Worm (Caenorhabditis elegans): ENCODE data around the gene F19G12.4.

Gene F19G12.4

DNA sequence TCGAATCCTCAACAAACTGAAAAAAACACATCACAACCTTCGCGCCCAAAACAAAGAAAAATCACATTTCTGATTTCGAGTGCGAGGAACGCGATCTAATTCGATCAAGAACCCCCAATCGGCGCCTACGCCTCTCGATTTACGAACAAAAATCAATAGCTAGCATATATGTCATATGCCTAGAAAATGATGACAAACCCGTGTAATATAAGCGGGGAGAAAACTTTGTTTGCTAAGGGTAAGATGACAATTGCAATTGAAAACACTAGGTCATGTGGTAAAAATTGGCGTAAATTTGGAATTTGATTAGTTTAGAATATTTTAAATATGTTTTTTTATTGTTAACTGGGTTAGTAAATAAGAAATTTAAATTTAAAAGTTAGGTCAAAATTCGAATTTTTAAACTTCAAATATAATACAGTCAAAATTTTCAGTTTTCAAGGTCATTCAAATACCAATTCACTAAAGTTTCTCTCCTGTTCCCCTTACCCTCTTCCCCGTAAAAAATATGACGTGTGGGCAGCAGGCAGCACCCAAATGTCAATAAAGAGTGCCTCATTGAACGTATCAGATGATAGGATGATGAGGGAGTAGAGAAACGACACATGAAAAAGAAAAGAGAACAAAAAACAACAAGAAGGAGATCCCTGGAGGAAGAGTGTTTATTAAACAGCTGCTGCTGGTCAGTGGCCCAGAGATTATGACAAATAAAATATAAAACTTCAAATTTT is 39.4 kb downstream of the F19G12.4 start:
- TF ChIP-seq drap-1 (GFP tag; optimal IDR thresholded peaks at IDR 0.05), result no peak
- TF ChIP-seq cnd-1 (tag; optimal IDR thresholded peaks at IDR 0.05), result no peak
- TF ChIP-seq lsy-2 (tag; optimal IDR thresholded peaks at IDR 0.05), result no peak
- TF ChIP-seq unc-39 (tag; optimal IDR thresholded peaks at IDR 0.05), result no peak
- TF ChIP-seq snpc-4 (tag; optimal IDR thresholded peaks at IDR 0.05), result no peak
- no peak for TF ChIP-seq lin-13 (tag; optimal IDR thresholded peaks at IDR 0.05)
- TF ChIP-seq ham-2 (GFP tag; optimal IDR thresholded peaks at IDR 0.05), result no peak
- no peak for TF ChIP-seq elt-1 (tag; optimal IDR thresholded peaks at IDR 0.05; ENCODE audit: borderline replicate concordance, insufficient read depth)
- TF ChIP-seq blmp-1 (tag; optimal IDR thresholded peaks at IDR 0.05), result no peak
- TF ChIP-seq ces-1 (GFP tag; optimal IDR thresholded peaks at IDR 0.05), result no peak
- TF ChIP-seq sem-2 (GFP tag; optimal IDR thresholded peaks at IDR 0.05), result no peak
- TF ChIP-seq unc-120 (tag; optimal IDR thresholded peaks at IDR 0.05; ENCODE audit: poor library complexity, severe bottlenecking), result peak; percentile 39
- TF ChIP-seq pha-4 (tag; optimal IDR thresholded peaks at IDR 0.05), result peak; percentile 60
- peak; percentile 54 for TF ChIP-seq unc-62 (GFP tag; optimal IDR thresholded peaks at IDR 0.05)
- no peak for TF ChIP-seq lin-32 (GFP tag; optimal IDR thresholded peaks at IDR 0.05)
- TF ChIP-seq tbx-8 (GFP tag; optimal IDR thresholded peaks at IDR 0.05), result no peak
- no peak for TF ChIP-seq nhr-237 (tag; optimal IDR thresholded peaks at IDR 0.05)
- TF ChIP-seq mep-1 (tag; optimal IDR thresholded peaks at IDR 0.05), result no peak
- no peak for TF ChIP-seq elt-3 (tag; optimal IDR thresholded peaks at IDR 0.05)
- TF ChIP-seq sptf-1 (tag; optimal IDR thresholded peaks at IDR 0.05), result no peak
- TF ChIP-seq flh-1 (GFP tag; optimal IDR thresholded peaks at IDR 0.05), result no peak
- no peak for TF ChIP-seq nhr-2 (tag; optimal IDR thresholded peaks at IDR 0.05)
- TF ChIP-seq mab-5 (tag; optimal IDR thresholded peaks at IDR 0.05), result no peak
- TF ChIP-seq bed-3 (GFP tag; optimal IDR thresholded peaks at IDR 0.05), result no peak
- no peak for TF ChIP-seq ceh-43 (GFP tag; optimal IDR thresholded peaks at IDR 0.05)
- TF ChIP-seq mls-2 (tag; optimal IDR thresholded peaks at IDR 0.05), result no peak
- no peak for TF ChIP-seq nhr-28 (tag; optimal IDR thresholded peaks at IDR 0.05)
- peak; percentile 67 for TF ChIP-seq hlh-1 (tag; optimal IDR thresholded peaks at IDR 0.05)

DNA sequence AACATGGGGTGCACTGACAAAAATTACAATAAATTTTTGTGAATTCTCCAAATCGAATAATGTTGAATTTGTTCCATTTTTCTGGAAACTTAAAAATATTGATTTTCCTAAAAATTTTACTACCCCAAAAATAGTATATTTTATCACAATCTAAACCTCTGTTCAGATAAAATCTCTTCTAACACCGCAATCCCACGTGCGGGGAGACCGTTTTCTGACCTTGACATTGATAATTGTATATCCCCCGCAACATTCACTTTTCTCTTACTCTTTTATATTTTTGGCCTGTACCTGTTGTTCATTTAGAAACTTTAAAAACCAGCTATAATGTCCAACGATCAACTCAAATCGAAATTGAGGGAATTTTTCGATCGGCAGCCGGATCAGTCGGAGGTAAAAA is 41.7 kb downstream of the F19G12.4 start, which contains the start of gene D1005.2:
TSS of gene D1005.2 (plus strand) at position 230 of the 400 bp plus-strand sequence.
- TF ChIP-seq bed-3 (GFP tag; optimal IDR thresholded peaks at IDR 0.05) (no peak), drap-1 (GFP tag; optimal IDR thresholded peaks at IDR 0.05) (no peak), lin-13 (tag; optimal IDR thresholded peaks at IDR 0.05) (no peak), nhr-76 (tag; optimal IDR thresholded peaks at IDR 0.05) (no peak), unc-39 (tag; optimal IDR thresholded peaks at IDR 0.05) (no peak), ceh-83 (GFP tag; optimal IDR thresholded peaks at IDR 0.05) (no peak), nhr-28 (tag; optimal IDR thresholded peaks at IDR 0.05) (no peak), mab-5 (tag; optimal IDR thresholded peaks at IDR 0.05) (no peak), cnd-1 (tag; optimal IDR thresholded peaks at IDR 0.05) (no peak), lin-32 (GFP tag; optimal IDR thresholded peaks at IDR 0.05) (no peak)

DNA sequence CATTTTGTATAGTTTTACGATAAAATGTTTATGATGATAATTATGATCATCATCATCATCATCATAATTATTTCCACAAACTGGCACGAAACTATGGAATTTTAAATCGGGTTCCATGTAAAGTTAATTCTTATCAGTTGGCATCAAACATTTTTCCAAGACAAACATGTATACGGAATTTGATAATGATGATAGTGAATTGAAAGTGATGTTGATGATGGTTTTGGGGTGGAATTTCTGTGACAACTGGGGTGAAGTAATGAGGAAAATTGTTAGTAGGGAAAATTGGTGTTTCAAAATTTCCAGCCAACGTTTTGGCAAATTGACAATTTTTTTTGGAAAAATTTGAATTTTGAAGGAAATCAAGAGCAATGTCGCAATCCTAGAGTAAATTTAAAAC is 42.7 kb downstream of the F19G12.4 start:
- TF ChIP-seq pha-4 (tag; optimal IDR thresholded peaks at IDR 0.05) (no peak), ham-2 (GFP tag; optimal IDR thresholded peaks at IDR 0.05) (no peak), mep-1 (tag; optimal IDR thresholded peaks at IDR 0.05) (no peak), bed-3 (GFP tag; optimal IDR thresholded peaks at IDR 0.05) (no peak), lin-13 (tag; optimal IDR thresholded peaks at IDR 0.05) (no peak), ces-1 (GFP tag; optimal IDR thresholded peaks at IDR 0.05) (no peak), ceh-43 (GFP tag; optimal IDR thresholded peaks at IDR 0.05) (no peak), tbx-8 (GFP tag; optimal IDR thresholded peaks at IDR 0.05) (no peak), sptf-1 (tag; optimal IDR thresholded peaks at IDR 0.05) (no peak), elt-3 (tag; optimal IDR thresholded peaks at IDR 0.05) (no peak), lsy-2 (tag; optimal IDR thresholded peaks at IDR 0.05) (no peak), unc-120 (tag; optimal IDR thresholded peaks at IDR 0.05; ENCODE audit: poor library complexity, severe bottlenecking) (no peak), mls-2 (tag; optimal IDR thresholded peaks at IDR 0.05) (no peak), flh-1 (GFP tag; optimal IDR thresholded peaks at IDR 0.05) (no peak)

DNA sequence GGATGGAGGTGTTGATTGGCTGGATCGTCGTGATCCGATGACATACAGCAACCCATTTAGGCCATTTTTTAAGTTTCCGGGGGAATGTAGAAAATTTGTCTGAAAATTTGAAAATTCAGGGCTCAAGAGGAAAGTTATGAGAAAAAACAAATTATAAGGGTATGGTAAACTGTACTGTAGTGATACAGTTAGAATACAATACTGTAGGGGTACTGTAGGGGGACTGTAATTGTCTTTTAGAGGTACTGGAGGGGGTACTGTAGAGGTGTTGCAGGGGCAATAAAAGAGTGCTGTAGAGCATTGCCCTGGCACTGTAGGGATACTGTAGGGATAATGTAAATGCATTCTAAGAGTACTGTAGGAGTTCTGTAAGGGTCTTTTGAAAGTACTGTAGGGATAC is 47.6 kb downstream of the F19G12.4 start, which contains the start of gene D1005.6:
TSS of gene D1005.6 (minus strand) at position 101 of the 400 bp plus-strand sequence.
- TF ChIP-seq nhr-237 (tag; optimal IDR thresholded peaks at IDR 0.05) (no peak), nhr-76 (tag; optimal IDR thresholded peaks at IDR 0.05) (no peak), elt-1 (tag; optimal IDR thresholded peaks at IDR 0.05; ENCODE audit: borderline replicate concordance, insufficient read depth) (no peak), drap-1 (GFP tag; optimal IDR thresholded peaks at IDR 0.05) (no peak)

Measured in whole organism, mixed stage, embryonic.